Fruit fly (Drosophila melanogaster) whole organism, pupa: ENCODE measurements around the gene Papst2.
A peak's percentile ranks its signal among the peaks of the same experiment; 100 is the strongest.

Source experiments
- CG10348 ChIP-seq: fragments of 200-800 bp; sonication (Bioruptor generic); IDR thresholded peaks from 2 replicates; pipeline ENCODE4 v1.3.6; 2022; ENCODE audit warnings: missing biosample characterization, missing genetic modification characterization
- CG14655 ChIP-seq: fragments of 200-800 bp; sonication (Bioruptor generic); optimal IDR thresholded peaks from 3 replicates; lab custom pipeline; 2017; ENCODE audit warnings: mild to moderate bottlenecking, missing biosample characterization, missing genetic modification reagents, missing genetic modification characterization
- CG17806 ChIP-seq: fragments of 200-800 bp; sonication (Bioruptor generic); optimal IDR thresholded peaks from 2 replicates; lab custom pipeline; 2018; ENCODE audit warnings: missing biosample characterization, mild to moderate bottlenecking, missing genetic modification characterization, moderate library complexity
- CG32121 ChIP-seq: fragments of 200-800 bp; sonication (Bioruptor generic); IDR thresholded peaks from 2 replicates; pipeline ENCODE4 v1.3.6; 2022; ENCODE audit warnings: missing biosample characterization, missing genetic modification characterization
- CG4496 ChIP-seq: fragments of 200-800 bp; sonication (Bioruptor generic); IDR thresholded peaks from 3 replicates; pipeline ENCODE4 v1.3.6; 2022; ENCODE audit warnings: missing biosample characterization, missing genetic modification characterization
- CG8159 ChIP-seq: fragments of 200-800 bp; sonication (Bioruptor generic); optimal IDR thresholded peaks from 3 replicates; lab custom pipeline; 2018; ENCODE audit warnings: missing biosample characterization, mild to moderate bottlenecking, missing genetic modification characterization, moderate library complexity
- CG8301 ChIP-seq: fragments of 200-800 bp; sonication (Bioruptor generic); optimal IDR thresholded peaks from 2 replicates; lab custom pipeline; 2018; ENCODE audit warnings: missing biosample characterization, mild to moderate bottlenecking, missing genetic modification characterization
- CG9948 ChIP-seq: fragments of 200-800 bp; sonication (Bioruptor generic); optimal IDR thresholded peaks from 2 replicates; lab custom pipeline; 2018; ENCODE audit warnings: missing biosample characterization, mild to moderate bottlenecking, missing genetic modification characterization, moderate library complexity
- Ets98B ChIP-seq: fragments of 200-800 bp; sonication (Bioruptor generic); IDR thresholded peaks from 2 replicates; pipeline ENCODE4 v1.3.6; 2022; ENCODE audit warnings: missing biosample characterization, missing genetic modification characterization
- Pif1A ChIP-seq: fragments of 200-800 bp; sonication (Bioruptor generic); optimal IDR thresholded peaks from 3 replicates; lab custom pipeline; 2016; ENCODE audit warnings: missing biosample characterization, missing genetic modification characterization
- Snoo ChIP-seq: fragments of 200-800 bp; sonication (Bioruptor generic); optimal IDR thresholded peaks from 3 replicates; lab custom pipeline; 2017; ENCODE audit warnings: missing biosample characterization, mild to moderate bottlenecking, missing genetic modification characterization, inconsistent platforms
- gl ChIP-seq: fragments of 200-800 bp; sonication (Bioruptor generic); optimal IDR thresholded peaks from 2 replicates; lab custom pipeline; 2018; ENCODE audit warnings: missing biosample characterization, mild to moderate bottlenecking, missing genetic modification characterization
- rn ChIP-seq: fragments of 200-800 bp; sonication (Bioruptor generic); IDR thresholded peaks from 2 replicates; pipeline ENCODE4 v1.3.6; 2022; ENCODE audit warnings: missing biosample characterization, missing genetic modification characterization

dm6 chr3L:17053932-17054331, 11.3 kb downstream of the Papst2 start:
- TF ChIP-seq CG4496 (no peak), CG10348 (GFP tag; lab: Robert Waterston, UW) (no peak), rn (GFP tag; lab: Robert Waterston, UW) (no peak), Ets98B (GFP tag; lab: Robert Waterston, UW) (no peak), CG8301 (no peak), Pif1A (GFP tag; lab: Kevin White, UChicago) (no peak), CG9948 (tag; lab: Kevin White, UChicago) (no peak), Snoo (tag; lab: Kevin White, UChicago) (no peak), CG8159 (tag; lab: Kevin White, UChicago) (no peak), CG32121 (GFP tag; lab: Robert Waterston, UW) (peak; percentile 65; the same call in 1 of the 2 replicates), CG17806 (tag; lab: Kevin White, UChicago) (no peak), CG14655 (no peak), gl (tag; lab: Kevin White, UChicago) (no peak)
